Fruit fly (Drosophila melanogaster) whole organism, adult: ENCODE data around the gene Cbs.

Experiments
- CG11617 ChIP-seq: fragments of 200-800 bp; sonication (Bioruptor generic); optimal IDR thresholded peaks from 2 replicates; lab custom pipeline; 2017; ENCODE audit warnings: mild to moderate bottlenecking, missing biosample characterization, missing genetic modification reagents, missing genetic modification characterization
- CG12768 ChIP-seq: fragments of 200-800 bp; sonication (Bioruptor generic); optimal IDR thresholded peaks from 2 replicates; lab custom pipeline; 2017; ENCODE audit warnings: missing biosample characterization, missing genetic modification characterization, mild to moderate bottlenecking, moderate library complexity, missing genetic modification reagents
- CG14711 ChIP-seq: fragments of 200-800 bp; sonication (Bioruptor generic); optimal IDR thresholded peaks from 2 replicates; lab custom pipeline; 2018; ENCODE audit warnings: missing biosample characterization, mild to moderate bottlenecking, missing genetic modification characterization, moderate library complexity
- CG1620 ChIP-seq: fragments of 200-800 bp; sonication (Bioruptor generic); optimal IDR thresholded peaks from 2 replicates; lab custom pipeline; 2016; ENCODE audit warnings: missing biosample characterization, missing genetic modification characterization
- CG33017 ChIP-seq: fragments of 200-800 bp; sonication (Bioruptor generic); optimal IDR thresholded peaks from 2 replicates; lab custom pipeline; 2018; ENCODE audit warnings: missing biosample characterization, mild to moderate bottlenecking, missing genetic modification characterization, moderate library complexity
- CG5204 ChIP-seq: fragments of 200-800 bp; sonication (Bioruptor generic); optimal IDR thresholded peaks from 2 replicates; lab custom pipeline; 2016; ENCODE audit warnings: missing biosample characterization, missing genetic modification characterization
- CG7045 ChIP-seq: fragments of 200-800 bp; sonication (Bioruptor generic); optimal IDR thresholded peaks from 2 replicates; lab custom pipeline; 2017; ENCODE audit warnings: missing biosample characterization, mild to moderate bottlenecking, missing genetic modification characterization
- CG7101 ChIP-seq: fragments of 200-800 bp; sonication (Bioruptor generic); optimal IDR thresholded peaks from 2 replicates; lab custom pipeline; 2018; ENCODE audit warnings: missing biosample characterization, mild to moderate bottlenecking, missing genetic modification characterization, moderate library complexity
- Clk ChIP-seq: fragments of 200-800 bp; sonication (Bioruptor generic); optimal IDR thresholded peaks from 2 replicates; lab custom pipeline; 2017; ENCODE audit warnings: missing biosample characterization, missing genetic modification characterization
- Crg-1 ChIP-seq: fragments of 200-800 bp; sonication (Bioruptor generic); optimal IDR thresholded peaks from 2 replicates; lab custom pipeline; 2016; ENCODE audit warnings: missing biosample characterization, missing genetic modification characterization
- Hr96 ChIP-seq: fragments of 200-800 bp; sonication (Bioruptor generic); optimal IDR thresholded peaks from 2 replicates; lab custom pipeline; 2016; ENCODE audit warnings: missing biosample characterization, missing genetic modification characterization
- Mnt ChIP-seq: fragments of 200-800 bp; sonication (Bioruptor generic); optimal IDR thresholded peaks from 2 replicates; lab custom pipeline; 2016; ENCODE audit warnings: missing biosample characterization, mild to moderate bottlenecking, missing genetic modification characterization
- bab1 ChIP-seq: fragments of 200-800 bp; sonication (Bioruptor generic); optimal IDR thresholded peaks from 3 replicates; lab custom pipeline; 2019; ENCODE audit warnings: missing biosample characterization, mild to moderate bottlenecking, missing genetic modification characterization, moderate library complexity
- cic ChIP-seq: fragments of 200-800 bp; sonication (Bioruptor generic); optimal IDR thresholded peaks from 2 replicates; lab custom pipeline; 2017; ENCODE audit warnings: missing biosample characterization, mild to moderate bottlenecking, missing genetic modification characterization, moderate library complexity
- cnc ChIP-seq, 2 experiments: fragments of >200 bp; optimal IDR thresholded peaks; 2 replicates each; lab custom pipeline; 2017
- kay ChIP-seq: fragments of 200-800 bp; sonication (Bioruptor generic); peaks from one replicate; lab custom pipeline; 2016; ENCODE audit warnings: missing biosample characterization, missing genetic modification characterization, borderline replicate concordance
- ovo ChIP-seq: fragments of 200-800 bp; sonication (Bioruptor generic); optimal IDR thresholded peaks from 2 replicates; lab custom pipeline; 2016; ENCODE audit warnings: missing biosample characterization, missing genetic modification characterization
- pad ChIP-seq: fragments of 200-800 bp; sonication (Bioruptor generic); optimal IDR thresholded peaks from 3 replicates; lab custom pipeline; 2017; ENCODE audit warnings: missing biosample characterization, missing genetic modification characterization, mild to moderate bottlenecking, moderate library complexity, missing genetic modification reagents
- tj ChIP-seq: fragments of 200-800 bp; sonication (Bioruptor generic); optimal IDR thresholded peaks from 3 replicates; lab custom pipeline; 2017; ENCODE audit warnings: missing biosample characterization, mild to moderate bottlenecking, missing genetic modification characterization, moderate library complexity
- toe ChIP-seq: fragments of 200-800 bp; sonication (Bioruptor generic); optimal IDR thresholded peaks from 2 replicates; lab custom pipeline; 2016; ENCODE audit warnings: missing biosample characterization, missing genetic modification characterization

Gene Cbs

dm6 chrX:21034638-21035037 is 10.3 kb upstream of the Cbs start:
- TF ChIP-seq CG12768 (GFP tag; lab: Kevin White, UChicago) (no peak), Crg-1 (no peak), Hr96 (GFP tag; lab: Kevin White, UChicago) (no peak), CG33017 (no peak), pad (GFP tag; lab: Kevin White, UChicago) (no peak), kay (GFP tag; lab: Kevin White, UChicago) (no peak), Clk (GFP tag; lab: Kevin White, UChicago) (no peak)

dm6 chrX:21035208-21035937 is 9.6 kb upstream of the Cbs start, which contains the start of gene Ntf-2:
Gene Ntf-2, plus strand, starts transcription at chrX:21035469.
- TF ChIP-seq pad (GFP tag; lab: Kevin White, UChicago) = no peak
- TF ChIP-seq tj (GFP tag; lab: Kevin White, UChicago) = peak; percentile 71
- TF ChIP-seq toe (GFP tag; lab: Kevin White, UChicago) = peak; percentile 39
- TF ChIP-seq CG1620 (GFP tag; lab: Kevin White, UChicago) = peak; percentile 65
- no peak for TF ChIP-seq cic (GFP tag; lab: Kevin White, UChicago)
- peak; percentile 43 for TF ChIP-seq Mnt (GFP tag; lab: Kevin White, UChicago)
- peak; percentile 34 for TF ChIP-seq CG7101 (tag; lab: Kevin White, UChicago)
- no peak for TF ChIP-seq Hr96 (GFP tag; lab: Kevin White, UChicago)

- TF ChIP-seq cic (GFP tag; lab: Kevin White, UChicago) (no peak), tj (GFP tag; lab: Kevin White, UChicago) (peak; percentile 33)
Observed at dm6 chrX:21035938-21036324, 9.0 kb upstream of the Cbs start.

dm6 chrX:21040505-21040904 is 4.4 kb upstream of the Cbs start, which contains the start of gene CG15449:
Gene CG15449, minus strand, starts transcription at chrX:21040605.
- TF ChIP-seq Mnt (GFP tag; lab: Kevin White, UChicago) = no peak

dm6 chrX:21041825-21042224 is 3.1 kb upstream of the Cbs start, which contains the start of gene Mgstl:
Gene Mgstl, plus strand, starts transcription at chrX:21042125.
- TF ChIP-seq CG5204 (GFP tag; lab: Kevin White, UChicago) (peak; percentile 34), CG1620 (GFP tag; lab: Kevin White, UChicago) (no peak), kay (GFP tag; lab: Kevin White, UChicago) (peak; percentile 87)

dm6 chrX:21042638-21043513 is 2.1 kb upstream of the Cbs start:
- TF ChIP-seq CG7045 (GFP tag; lab: Kevin White, UChicago) (peak; percentile 79), kay (GFP tag; lab: Kevin White, UChicago) (peak; percentile 78), Hr96 (GFP tag; lab: Kevin White, UChicago) (peak; percentile 53), CG33017 (peak; percentile 82), CG11617 (peak; percentile 83), CG7101 (tag; lab: Kevin White, UChicago) (peak; percentile 92), ovo (GFP tag; lab: Kevin White, UChicago) (peak; percentile 59), cic (GFP tag; lab: Kevin White, UChicago) (peak; percentile 49), bab1 (GFP tag; lab: Kevin White, UChicago) (peak; percentile 85), CG5204 (GFP tag; lab: Kevin White, UChicago) (peak; percentile 26), tj (GFP tag; lab: Kevin White, UChicago) (peak; percentile 84), Clk (GFP tag; lab: Kevin White, UChicago) (peak; percentile 39), CG12768 (GFP tag; lab: Kevin White, UChicago) (peak; percentile 66), Mnt (GFP tag; lab: Kevin White, UChicago) (peak; percentile 71), CG1620 (GFP tag; lab: Kevin White, UChicago) (peak; percentile 46), pad (GFP tag; lab: Kevin White, UChicago) (peak; percentile 70), cnc (optimal IDR thresholded peaks at IDR 0.05; lab: Kevin White, UChicago) (no peak), Crg-1 (no peak), CG14711 (peak; percentile 85), toe (GFP tag; lab: Kevin White, UChicago) (peak; percentile 35)
